Fruit fly (Drosophila melanogaster): ENCODE results near the gene shep.
A peak's percentile ranks its signal among the peaks of the same experiment; 100 is the strongest.

shep gene

DNA sequence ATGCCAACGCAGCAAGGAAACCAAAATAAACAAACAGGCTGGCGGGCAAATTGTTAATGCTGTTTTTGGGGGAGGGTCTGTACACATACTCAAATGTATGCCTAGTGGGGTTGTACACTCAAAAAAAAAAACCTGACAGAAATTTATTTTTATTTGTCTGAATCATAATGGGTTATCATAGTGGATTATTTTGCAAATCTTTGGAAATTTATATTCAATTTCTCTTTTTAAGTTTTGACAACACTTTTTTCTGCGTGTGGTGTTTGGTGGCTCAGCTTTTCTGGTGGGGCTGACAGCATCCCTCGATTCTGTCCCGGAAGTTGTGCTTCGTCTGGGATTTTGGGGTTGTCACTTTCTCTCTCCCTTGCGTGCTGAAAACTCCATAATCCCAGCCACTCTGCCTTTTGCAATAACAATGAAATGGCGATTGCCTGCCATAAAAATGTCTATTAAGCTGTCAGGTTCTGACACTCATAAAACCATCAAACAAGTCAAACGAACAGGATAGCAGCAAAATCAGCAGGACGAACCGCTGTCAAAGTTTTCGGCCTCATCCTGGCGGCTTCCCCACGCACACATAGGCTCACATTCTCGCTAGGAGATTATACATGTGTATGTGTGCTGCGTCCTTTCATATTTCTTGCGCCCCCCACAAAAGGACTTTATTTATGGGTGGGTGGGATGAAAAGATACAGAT is 122.7 kb downstream of the shep start (continued):
- TF ChIP-seq tin (GFP tag; optimal IDR thresholded peaks at IDR 0.05) (peak; percentile 70), fd64A (GFP tag; optimal IDR thresholded peaks at IDR 0.05) (peak; percentile 9), lilli (GFP tag; optimal IDR thresholded peaks at IDR 0.05) (peak; percentile 84), CrebB (tag; optimal IDR thresholded peaks at IDR 0.05) (peak; percentile 56), CG13296 (GFP tag; optimal IDR thresholded peaks at IDR 0.05) (peak; percentile 82), gfzf (GFP tag; optimal IDR thresholded peaks at IDR 0.05) (no peak), CG11560 (tag; IDR thresholded peaks at IDR 0.05) (peak; percentile 67; the same call in 2 of the 3 replicates), ab (GFP tag; optimal IDR thresholded peaks at IDR 0.05) (no peak), CG12219 (GFP tag; optimal IDR thresholded peaks at IDR 0.05) (peak; percentile 55), Hr3 (GFP tag; optimal IDR thresholded peaks at IDR 0.05) (peak; percentile 55), Hr39 (optimal IDR thresholded peaks at IDR 0.05) (no peak), Sin3A (optimal IDR thresholded peaks at IDR 0.05) (no peak), ttk (GFP tag; IDR thresholded peaks at IDR 0.05) (no peak; the same call in 1 of the 2 replicates), Ravus (GFP tag; IDR thresholded peaks at IDR 0.05) (peak; percentile 45), CG18599 (GFP tag; optimal IDR thresholded peaks at IDR 0.05) (peak; percentile 94), sima (GFP tag; optimal IDR thresholded peaks at IDR 0.05) (peak; percentile 7), CG30431 (GFP tag; optimal IDR thresholded peaks at IDR 0.05) (peak; percentile 20), CG9727 (GFP tag; optimal IDR thresholded peaks at IDR 0.05) (peak; percentile 70), CG4730 (GFP tag; IDR thresholded peaks at IDR 0.05) (peak; percentile 69), seq (GFP tag; IDR thresholded peaks at IDR 0.05) (peak; percentile 87), CG6854 (GFP tag; optimal IDR thresholded peaks at IDR 0.05) (peak; percentile 77), kah (GFP tag; optimal IDR thresholded peaks at IDR 0.05) (peak; percentile 45), NC2β (GFP tag; optimal IDR thresholded peaks at IDR 0.05) (no peak), fu2 (GFP tag; optimal IDR thresholded peaks at IDR 0.05) (peak; percentile 67), CG5953 (GFP tag; IDR thresholded peaks at IDR 0.05) (peak; percentile 77), HmgD (GFP tag; optimal IDR thresholded peaks at IDR 0.05) (no peak), sqz (GFP tag; optimal IDR thresholded peaks at IDR 0.05) (no peak), sr (GFP tag; IDR thresholded peaks at IDR 0.05) (no peak), Dip3 (GFP tag; optimal IDR thresholded peaks at IDR 0.05) (peak; percentile 59), bowl (GFP tag; IDR thresholded peaks at IDR 0.05) (0 out of 2 replicates have a peak, but pooled peaks have one; percentile 21), BtbVII (GFP tag; optimal IDR thresholded peaks at IDR 0.05) (peak; percentile 68), CG11696 (GFP tag; IDR thresholded peaks at IDR 0.05) (peak; percentile 76), psq (GFP tag; optimal IDR thresholded peaks at IDR 0.05) (no peak), CG18764 (GFP tag; optimal IDR thresholded peaks at IDR 0.05) (peak; percentile 16), CG2120 (GFP tag; optimal IDR thresholded peaks at IDR 0.05) (peak; percentile 91), gsb (GFP tag; IDR thresholded peaks at IDR 0.05) (peak; percentile 43; the same call in 1 of the 2 replicates), CG10321 (GFP tag; IDR thresholded peaks at IDR 0.05) (peak; percentile 41; the same call in 1 of the 2 replicates), Abd-B (GFP tag; optimal IDR thresholded peaks at IDR 0.05) (no peak), Lpt (GFP tag; optimal IDR thresholded peaks at IDR 0.05) (no peak), dpn (GFP tag; optimal IDR thresholded peaks at IDR 0.05) (peak; percentile 69 to 79), z (GFP tag; IDR thresholded peaks at IDR 0.05) (no peak), her (GFP tag; optimal IDR thresholded peaks at IDR 0.05) (peak; percentile 79), CkIIα-i1 (GFP tag; IDR thresholded peaks at IDR 0.05) (0 out of 2 replicates have a peak, but pooled peaks have one; percentile 41), CG32767 (GFP tag; IDR thresholded peaks at IDR 0.05) (peak; percentile 81), so (GFP tag; IDR thresholded peaks at IDR 0.05) (peak; percentile 82; the same call in 2 of the 3 replicates), CG17912 (GFP tag; optimal IDR thresholded peaks at IDR 0.05) (no peak), zfh1 (GFP tag; IDR thresholded peaks at IDR 0.05) (peak; percentile 86), mirr (GFP tag; optimal IDR thresholded peaks at IDR 0.05) (peak; percentile 20), Mad (GFP tag; optimal IDR thresholded peaks at IDR 0.05) (no peak), gcm2 (GFP tag; optimal IDR thresholded peaks at IDR 0.05) (peak; percentile 21), CG2116 (GFP tag; optimal IDR thresholded peaks at IDR 0.05) (peak; percentile 5), CG12391 (tag; optimal IDR thresholded peaks at IDR 0.05) (peak; percentile 75)

All from whole organism, embryonic.